Fruit fly (Drosophila melanogaster) whole organism: ENCODE measurements around the gene Desat1.

Experiments
- Dll ChIP-seq: fragments of >200 bp; optimal IDR thresholded peaks from 2 replicates; lab custom pipeline; 2017
- pan ChIP-seq: fragments of >200 bp; optimal IDR thresholded peaks from 2 replicates; lab custom pipeline; 2017
- psq ChIP-seq: fragments of >200 bp; optimal IDR thresholded peaks from 2 replicates; lab custom pipeline; 2017
- usp ChIP-seq: fragments of >200 bp; optimal IDR thresholded peaks from 2 replicates; lab custom pipeline; 2017; ENCODE audit warnings: missing biosample characterization, missing genetic modification characterization, mixed read lengths

dm6 chr3R:12445468-12445867 lies 6.1 kb downstream of the Desat1 start:
- TF ChIP-seq usp (GFP tag; lab: Kevin White, UChicago) (no peak), Dll (no peak), pan (lab: Kevin White, UChicago) (no peak), psq (lab: Kevin White, UChicago) (no peak)
